Worm (Caenorhabditis elegans) whole organism, early embryonic: ENCODE measurements around the gene pgl-2.

Experiments
- F13C5.2 ChIP-seq: sonication (generic microtip); optimal IDR thresholded peaks from 2 replicates; lab custom pipeline; 2017; ENCODE audit warnings: mild to moderate bottlenecking, missing genetic modification characterization, inconsistent platforms, missing compliant biosample characterization
- ama-1 ChIP-seq: fragments of 150-350 bp; optimal IDR thresholded peaks from 2 replicates; lab custom pipeline; 2014
- ceh-13 ChIP-seq: fragments of 200-800 bp; sonication (Bioruptor generic); optimal IDR thresholded peaks from 2 replicates; lab custom pipeline; 2018; ENCODE audit warnings: mild to moderate bottlenecking, missing genetic modification characterization, missing compliant biosample characterization
- ceh-36 ChIP-seq: sonication (generic microtip); optimal IDR thresholded peaks from 2 replicates; lab custom pipeline; 2016; ENCODE audit warnings: missing genetic modification characterization, inconsistent platforms, missing compliant biosample characterization
- ets-7 ChIP-seq: sonication (generic microtip); optimal IDR thresholded peaks from 2 replicates; lab custom pipeline; 2016; ENCODE audit warnings: missing genotype, missing genetic modification characterization, missing compliant biosample characterization
- flt-1 ChIP-seq: fragments of 200-800 bp; sonication (Bioruptor generic); IDR thresholded peaks from 2 replicates; pipeline ENCODE4 v1.3.6; 2022; ENCODE audit warnings: missing genetic modification characterization, missing compliant biosample characterization
- hmg-4 ChIP-seq: fragments of 200-800 bp; sonication (Bioruptor generic); optimal IDR thresholded peaks from 2 replicates; lab custom pipeline; 2018; ENCODE audit warnings: mild to moderate bottlenecking, missing genetic modification characterization, missing compliant biosample characterization
- scrt-1 ChIP-seq: fragments of 200-800 bp; sonication (Bioruptor generic); IDR thresholded peaks from 2 replicates; pipeline ENCODE4 v1.3.6; 2022; ENCODE audit warnings: missing genetic modification characterization, missing compliant biosample characterization
- tbx-37 ChIP-seq: fragments of 200-800 bp; sonication (Bioruptor generic); conservative IDR thresholded peaks from 2 replicates; pipeline ENCODE4 v1.3.6; 2022; ENCODE audit warnings: missing genetic modification reagents, missing genetic modification characterization, missing compliant biosample characterization

ce11 chrIII:8636803-8637202 is 38.4 kb downstream of the pgl-2 start:
- TF ChIP-seq ama-1 (lab: Kevin White, UChicago) (no peak), ceh-36 (tag; lab: Kevin White, UChicago) (no peak), flt-1 (no peak), hmg-4 (no peak), F13C5.2 (tag; lab: Kevin White, UChicago) (no peak), ets-7 (tag; lab: Kevin White, UChicago) (no peak), ceh-13 (GFP tag; lab: Kevin White, UChicago) (no peak), scrt-1 (no peak), tbx-37 (GFP tag; lab: Robert Waterston, UW) (no peak)
